Worm (Caenorhabditis elegans): ENCODE results near the gene F28F8.9.
A peak's percentile ranks its signal among the peaks of the same experiment; 100 is the strongest.

F28F8.9 gene

ce11 chrV:15547727-15548126 is 30.7 kb downstream of the F28F8.9 start (continued):
- peak; percentile 53 for TF ChIP-seq gei-8 (GFP tag; optimal IDR thresholded peaks at IDR 0.05)
- peak; percentile 41 for TF ChIP-seq T26A8.4 (GFP tag; IDR thresholded peaks at IDR 0.05)
- no peak for TF ChIP-seq zfp-3 (GFP tag; conservative IDR thresholded peaks at IDR 0.05)
- TF ChIP-seq snpc-1.2 (GFP tag; IDR thresholded peaks at IDR 0.05) = peak; percentile 79
- TF ChIP-seq lim-7 (GFP tag; IDR thresholded peaks at IDR 0.05) = peak; percentile 93
- no peak for TF ChIP-seq hlh-30 (tag; optimal IDR thresholded peaks at IDR 0.05; ENCODE audit: insufficient read depth)
- TF ChIP-seq ZK337.2 (GFP tag; IDR thresholded peaks at IDR 0.05) = 0 out of 2 replicates have a peak, but pooled peaks have one; percentile 29
- peak; percentile 23 for TF ChIP-seq lir-3 (tag; optimal IDR thresholded peaks at IDR 0.05)
- no peak for TF ChIP-seq aha-1 (tag)
- peak; percentile 66 for TF ChIP-seq sdz-12 (GFP tag; optimal IDR thresholded peaks at IDR 0.05)
- no peak for TF ChIP-seq nhr-11 (tag; optimal IDR thresholded peaks at IDR 0.05)
- peak; percentile 20; the same call in 1 of the 2 replicates for TF ChIP-seq saeg-2 (GFP tag; IDR thresholded peaks at IDR 0.05)
- no peak for TF ChIP-seq mxl-2 (GFP tag; conservative IDR thresholded peaks at IDR 0.05)
- TF ChIP-seq ceh-44 (GFP tag; IDR thresholded peaks at IDR 0.05) = peak; percentile 77; the same call in 1 of the 2 replicates
- TF ChIP-seq dve-1 (tag; optimal IDR thresholded peaks at IDR 0.05; ENCODE audit: insufficient read depth) = no peak
- TF ChIP-seq Y48G9A.11 (GFP tag; IDR thresholded peaks at IDR 0.05) = peak; percentile 71
- TF ChIP-seq egl-43 (GFP tag; IDR thresholded peaks at IDR 0.05) = peak; percentile 87
- TF ChIP-seq hmg-1.1 (GFP tag; IDR thresholded peaks at IDR 0.05) = no peak
- TF ChIP-seq Y5F2A.4 (GFP tag; optimal IDR thresholded peaks at IDR 0.05) = peak; percentile 33
- 0 out of 2 replicates have a peak, but pooled peaks have one; percentile 49 for TF ChIP-seq Y105C5A.15 (GFP tag; IDR thresholded peaks at IDR 0.05)
- TF ChIP-seq arid-1 (GFP tag; conservative IDR thresholded peaks at IDR 0.05) = peak; percentile 81
- TF ChIP-seq nhr-25 (tag; optimal IDR thresholded peaks at IDR 0.05; ENCODE audit: borderline replicate concordance, insufficient read depth) = no peak

ce11 chrV:15544898-15545297 is 33.6 kb downstream of the F28F8.9 start, which contains the start of gene glb-14:
TSS of gene glb-14 (minus strand) at chrV:15544994.
- TF ChIP-seq skn-1 (tag; optimal IDR thresholded peaks at IDR 0.05) (no peak), zip-2 (tag; optimal IDR thresholded peaks at IDR 0.05) (no peak), attf-4 (tag; optimal IDR thresholded peaks at IDR 0.05) (no peak), unc-130 (GFP tag; optimal IDR thresholded peaks at IDR 0.05) (no peak), nhr-237 (tag; optimal IDR thresholded peaks at IDR 0.05) (no peak), arid-1 (GFP tag; conservative IDR thresholded peaks at IDR 0.05) (no peak), nhr-28 (tag; optimal IDR thresholded peaks at IDR 0.05) (no peak), ztf-7 (tag; optimal IDR thresholded peaks at IDR 0.05) (no peak), zfp-3 (GFP tag; conservative IDR thresholded peaks at IDR 0.05) (no peak), lim-7 (GFP tag; IDR thresholded peaks at IDR 0.05) (no peak), snpc-1.2 (GFP tag; IDR thresholded peaks at IDR 0.05) (no peak), D1046.2 (GFP tag; IDR thresholded peaks at IDR 0.05) (no peak), vab-7 (GFP tag; IDR thresholded peaks at IDR 0.05) (no peak), F26F4.8 (GFP tag; conservative IDR thresholded peaks at IDR 0.05) (no peak), fkh-10 (GFP tag; optimal IDR thresholded peaks at IDR 0.05) (no peak), daf-12 (tag; optimal IDR thresholded peaks at IDR 0.05) (no peak), nhr-11 (tag; optimal IDR thresholded peaks at IDR 0.05) (no peak), pha-4 (GFP tag; IDR thresholded peaks at IDR 0.05) (no peak), pha-4 (tag; optimal IDR thresholded peaks at IDR 0.05) (no peak), T20F7.1 (GFP tag; optimal IDR thresholded peaks at IDR 0.05) (no peak)

- TF ChIP-seq T26A8.4 (GFP tag; IDR thresholded peaks at IDR 0.05) (no peak), cey-2 (tag; optimal IDR thresholded peaks at IDR 0.05; ENCODE audit: borderline replicate concordance, insufficient read depth) (no peak), egl-43 (GFP tag; IDR thresholded peaks at IDR 0.05) (0 out of 2 replicates have a peak, but pooled peaks have one; percentile 18), ceh-28 (tag; optimal IDR thresholded peaks at IDR 0.05) (no peak), Y5F2A.4 (GFP tag; optimal IDR thresholded peaks at IDR 0.05) (no peak), dmd-8 (GFP tag; IDR thresholded peaks at IDR 0.05) (0 out of 2 replicates have a peak, but pooled peaks have one; percentile 31), tra-1 (GFP tag; IDR thresholded peaks at IDR 0.05) (no peak), daf-16 (GFP tag; optimal IDR thresholded peaks at IDR 0.05) (no peak), daf-16 (tag; optimal IDR thresholded peaks at IDR 0.05) (no peak), sdz-12 (GFP tag; optimal IDR thresholded peaks at IDR 0.05) (no peak), lim-7 (GFP tag; IDR thresholded peaks at IDR 0.05) (no peak), lin-29 (GFP tag; IDR thresholded peaks at IDR 0.05) (no peak), nhr-28 (tag; optimal IDR thresholded peaks at IDR 0.05) (no peak), set-16 (GFP tag; IDR thresholded peaks at IDR 0.05) (peak; percentile 59), nhr-111 (GFP tag; optimal IDR thresholded peaks at IDR 0.05) (no peak), daf-8 (GFP tag; IDR thresholded peaks at IDR 0.05) (no peak), zip-11 (GFP tag; IDR thresholded peaks at IDR 0.05) (no peak), F26F4.8 (GFP tag; conservative IDR thresholded peaks at IDR 0.05) (no peak), R02D3.7 (tag; optimal IDR thresholded peaks at IDR 0.05) (no peak)
These were observed 35.2 kb downstream of the F28F8.9 start for ce11 chrV:15543252-15543651.
